Worm (Caenorhabditis elegans): Measurements from ENCODE around the gene str-47.

- TF ChIP-seq unc-39 (tag; optimal IDR thresholded peaks at IDR 0.05) (no peak), nhr-11 (tag; optimal IDR thresholded peaks at IDR 0.05) (no peak), nhr-77 (tag; optimal IDR thresholded peaks at IDR 0.05) (no peak), unc-62 (GFP tag; optimal IDR thresholded peaks at IDR 0.05) (no peak), lin-39 (tag; optimal IDR thresholded peaks at IDR 0.05) (no peak), snpc-4 (tag; optimal IDR thresholded peaks at IDR 0.05) (no peak)
These were observed 6.2 kb upstream of the str-47 start for ce11 chrV:7639356-7639755.
